Fruit fly (Drosophila melanogaster): Measurements from ENCODE around the gene CG34241.

CG34241 gene

dm6 chr3L:12136630-12137029, 8.9 kb downstream of the CG34241 start, which contains the start of the genes CG5645 and Atg12 (continued):
- TF ChIP-seq CG10462 (GFP tag; optimal IDR thresholded peaks at IDR 0.05) (peak; percentile 37), H15 (GFP tag; IDR thresholded peaks at IDR 0.05) (no peak; the same call in 2 of the 3 replicates), CG15514 (GFP tag; optimal IDR thresholded peaks at IDR 0.05) (peak; percentile 73), ro (GFP tag; IDR thresholded peaks at IDR 0.05) (no peak), CG7556 (GFP tag; optimal IDR thresholded peaks at IDR 0.05) (peak; percentile 52), Hr39 (optimal IDR thresholded peaks at IDR 0.05) (no peak), dimm (GFP tag; IDR thresholded peaks at IDR 0.05) (no peak), CG10565 (GFP tag; optimal IDR thresholded peaks at IDR 0.05) (no peak), nerfin-2 (GFP tag; IDR thresholded peaks at IDR 0.05; ENCODE audit: partially characterized antibody) (peak; percentile 56; the same call in 1 of the 2 replicates), sd (tag; optimal IDR thresholded peaks at IDR 0.05) (no peak), Ets97D (GFP tag; optimal IDR thresholded peaks at IDR 0.05) (peak; percentile 2), mld (GFP tag; IDR thresholded peaks at IDR 0.05; ENCODE audit: partially characterized antibody) (no peak), CG34376 (GFP tag; optimal IDR thresholded peaks at IDR 0.05) (peak; percentile 57), CG13287 (GFP tag; IDR thresholded peaks at IDR 0.05; ENCODE audit: partially characterized antibody) (peak; percentile 93), CG6813 (GFP tag; optimal IDR thresholded peaks at IDR 0.05) (no peak), CG9215 (GFP tag; IDR thresholded peaks at IDR 0.05) (peak; percentile 33; the same call in 1 of the 2 replicates), Mrtf (GFP tag; IDR thresholded peaks at IDR 0.05) (no peak), ab (GFP tag; optimal IDR thresholded peaks at IDR 0.05) (no peak), Six4 (GFP tag; optimal IDR thresholded peaks at IDR 0.05) (peak; percentile 68), fru (optimal IDR thresholded peaks at IDR 0.05) (no peak), CHES-1-like (GFP tag; optimal IDR thresholded peaks at IDR 0.05) (no peak), CG8089 (GFP tag; optimal IDR thresholded peaks at IDR 0.05) (no peak), CG5953 (GFP tag; IDR thresholded peaks at IDR 0.05) (no peak), CG15696 (tag; optimal IDR thresholded peaks at IDR 0.05) (peak; percentile 62), disco-r (GFP tag; optimal IDR thresholded peaks at IDR 0.05) (no peak), CG2202 (tag; optimal IDR thresholded peaks at IDR 0.05) (no peak), CG8765 (GFP tag; IDR thresholded peaks at IDR 0.05) (no peak), CG32772 (GFP tag; IDR thresholded peaks at IDR 0.05) (no peak), CG43689 (GFP tag; IDR thresholded peaks at IDR 0.05) (no peak), CG12769 (tag; optimal IDR thresholded peaks at IDR 0.05) (no peak), esg (GFP tag; conservative IDR thresholded peaks at IDR 0.05) (0 out of 2 replicates have a peak, but pooled peaks have one; percentile 19), Side (GFP tag; optimal IDR thresholded peaks at IDR 0.05) (no peak), Oaz (GFP tag; IDR thresholded peaks at IDR 0.05) (peak; percentile 41; the same call in 1 of the 2 replicates), seq (GFP tag; IDR thresholded peaks at IDR 0.05) (0 out of 2 replicates have a peak, but pooled peaks have one; percentile 16), Myb (GFP tag; optimal IDR thresholded peaks at IDR 0.05) (peak; percentile 9), nau (GFP tag; optimal IDR thresholded peaks at IDR 0.05) (no peak), Dbx (GFP tag; IDR thresholded peaks at IDR 0.05) (peak; percentile 73; the same call in 2 of the 3 replicates), az2 (GFP tag; optimal IDR thresholded peaks at IDR 0.05) (peak; percentile 49), CG6654 (GFP tag; optimal IDR thresholded peaks at IDR 0.05) (no peak), pho (GFP tag; optimal IDR thresholded peaks at IDR 0.05) (no peak), sisA (GFP tag; IDR thresholded peaks at IDR 0.05) (peak; percentile 41; the same call in 1 of the 2 replicates), CG1529 (GFP tag; optimal IDR thresholded peaks at IDR 0.05) (no peak), CG30020 (tag; optimal IDR thresholded peaks at IDR 0.05) (peak; percentile 52), NfI (GFP tag; optimal IDR thresholded peaks at IDR 0.05) (peak; percentile 28), CG10431 (GFP tag; optimal IDR thresholded peaks at IDR 0.05) (no peak), CG6272 (GFP tag; IDR thresholded peaks at IDR 0.05) (no peak), fd3F (GFP tag; optimal IDR thresholded peaks at IDR 0.05) (peak; percentile 8), twi (tag; optimal IDR thresholded peaks at IDR 0.05) (no peak), CG11695 (GFP tag; IDR thresholded peaks at IDR 0.05) (peak; percentile 41; the same call in 1 of the 3 replicates), Sry-β (GFP tag; optimal IDR thresholded peaks at IDR 0.05) (peak; percentile 17), NC2α (GFP tag; optimal IDR thresholded peaks at IDR 0.05) (no peak), Hr3 (GFP tag; optimal IDR thresholded peaks at IDR 0.05) (peak; percentile 8)
